Worm (Caenorhabditis elegans) whole organism, L2 larva: ENCODE measurements around the gene C04G6.4.

ENCODE experiments used
- lin-11 ChIP-seq: fragments of 150-350 bp; sonication (generic microtip); optimal IDR thresholded peaks from 2 replicates; lab custom pipeline; 2014; ENCODE audit warnings: missing biosample characterization, missing genetic modification characterization, inconsistent platforms, mixed read lengths
- mbf-1 ChIP-seq: sonication (generic microtip); optimal IDR thresholded peaks from 2 replicates; lab custom pipeline; 2017; ENCODE audit warnings: missing biosample characterization, missing genetic modification characterization
- snpc-4 ChIP-seq: fragments of 150-350 bp; optimal IDR thresholded peaks from 2 replicates; lab custom pipeline; 2014; ENCODE audit warnings: missing biosample characterization, missing genetic modification characterization
- zag-1 ChIP-seq: fragments of 150-350 bp; optimal IDR thresholded peaks from 2 replicates; lab custom pipeline; 2014; ENCODE audit warnings: missing biosample characterization, missing genetic modification characterization
- ztf-4 ChIP-seq: fragments of 150-350 bp; optimal IDR thresholded peaks from 2 replicates; lab custom pipeline; 2014; ENCODE audit warnings: missing biosample characterization, missing genetic modification characterization

DNA sequence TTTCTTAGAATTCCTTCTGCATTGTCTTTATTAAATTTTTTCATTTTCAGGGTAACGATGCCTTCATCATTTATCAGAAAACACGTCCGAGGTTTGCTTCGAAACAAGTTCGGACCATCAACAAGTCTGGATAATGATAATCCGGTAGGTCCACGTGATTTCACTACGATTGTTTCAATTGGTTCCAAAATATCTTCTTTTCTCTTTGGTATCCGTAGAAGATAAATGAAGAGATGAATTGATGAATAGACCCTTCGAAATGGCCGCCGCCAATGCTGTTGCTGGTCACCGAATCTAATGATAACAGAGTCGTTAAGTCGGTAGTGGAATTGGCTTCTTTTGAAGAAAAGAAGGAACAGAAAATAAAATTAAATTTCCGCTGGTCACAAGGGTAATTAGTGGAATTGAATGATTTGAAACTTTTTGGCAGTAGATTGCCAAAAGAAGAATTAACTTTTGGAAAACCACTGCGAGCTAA, 33.3 kb downstream of the C04G6.4 start, which contains the start of gene F33G12.6:
- TF ChIP-seq ztf-4 (tag; lab: Kevin White, UChicago) (no peak), lin-11 (tag; lab: Kevin White, UChicago) (no peak), zag-1 (tag; lab: Kevin White, UChicago) (no peak), snpc-4 (tag; lab: Kevin White, UChicago) (no peak), mbf-1 (no peak)
